In the genomic region with DNA sequence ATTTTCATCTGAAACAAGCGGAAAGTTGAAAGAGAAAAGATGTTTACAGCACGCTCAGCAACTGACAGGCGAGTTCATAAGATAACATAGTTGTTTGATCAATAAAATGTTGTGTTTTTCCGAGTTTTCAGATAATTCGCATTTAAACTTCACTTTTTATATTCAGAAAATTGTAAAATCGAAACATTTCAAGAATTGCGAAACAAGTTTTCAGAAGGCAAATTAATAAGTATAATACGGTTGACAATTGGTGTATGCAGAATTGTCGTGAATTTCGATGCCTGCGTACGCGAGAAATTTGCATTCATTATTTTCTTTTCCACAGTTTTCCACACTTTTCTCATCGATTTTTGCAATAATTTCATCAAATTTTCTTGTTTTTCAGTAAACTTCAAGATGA, we compare ENCODE assay signal across 3 worm cellular contexts.
TF ChIP-seq lines count a peak whose summit lies in the region.

A gene (minus strand): TSS at position 15 of the 400 bp plus-strand sequence.
A gene (plus strand): TSS at position 386 of the 400 bp plus-strand sequence.

TF ChIP-seq in whole organism, L1 larva, 84 proteins besides CTCF, POLR2A, EP300 and RAD21 (continued from another document):
- peak; percentile 38 to 58 for TF ChIP-seq efl-1 (optimal IDR thresholded peaks at IDR 0.05; lab: Kevin White, UChicago)
- peak; percentile 56 to 85 for TF ChIP-seq efl-1 (GFP tag; optimal IDR thresholded peaks at IDR 0.05 in 1 of 2; lab: Kevin White, UChicago)
- peak; percentile 47 for TF ChIP-seq skn-1 (tag; optimal IDR thresholded peaks at IDR 0.05; lab: Kevin White, UChicago)
- TF ChIP-seq C16A3.4 (tag; optimal IDR thresholded peaks at IDR 0.05; lab: Kevin White, UChicago): peak; percentile 16
- TF ChIP-seq blmp-1 (tag; optimal IDR thresholded peaks at IDR 0.05; lab: Kevin White, UChicago): peak; percentile 6
- peak; percentile 81 for TF ChIP-seq F16B12.6 (tag; optimal IDR thresholded peaks at IDR 0.05; lab: Kevin White, UChicago)
- no peak for TF ChIP-seq unc-86 (tag; optimal IDR thresholded peaks at IDR 0.05; lab: Kevin White, UChicago)
- TF ChIP-seq ceh-63 (GFP tag; optimal IDR thresholded peaks at IDR 0.05; lab: Kevin White, UChicago): no peak
- TF ChIP-seq mdl-1 (tag; optimal IDR thresholded peaks at IDR 0.05; lab: Kevin White, UChicago): no peak
- TF ChIP-seq nhr-47 (tag; optimal IDR thresholded peaks at IDR 0.05; lab: Kevin White, UChicago): peak; percentile 32
- TF ChIP-seq unc-98 (GFP tag; IDR thresholded peaks at IDR 0.05; lab: Robert Waterston, UW): no peak
- peak; percentile 44 to 60 for TF ChIP-seq lin-35 (GFP tag; optimal IDR thresholded peaks at IDR 0.05; lab: Kevin White, UChicago)
- peak; percentile 80 to 97 for TF ChIP-seq lsy-2 (tag; optimal IDR thresholded peaks at IDR 0.05; lab: Kevin White, UChicago)
- TF ChIP-seq unc-62 (GFP tag; optimal IDR thresholded peaks at IDR 0.05; lab: Kevin White, UChicago): no peak
- peak; percentile 27 for TF ChIP-seq nhr-71 (tag; optimal IDR thresholded peaks at IDR 0.05; lab: Kevin White, UChicago)
- no peak for TF ChIP-seq irx-1 (tag; optimal IDR thresholded peaks at IDR 0.05; lab: Kevin White, UChicago)
- peak; percentile 22 for TF ChIP-seq lin-14 (GFP tag; optimal IDR thresholded peaks at IDR 0.05; lab: Kevin White, UChicago)
- no peak for TF ChIP-seq egl-13 (tag; optimal IDR thresholded peaks at IDR 0.05; lab: Kevin White, UChicago)
- no peak for TF ChIP-seq ceh-90 (tag; optimal IDR thresholded peaks at IDR 0.05; lab: Kevin White, UChicago)
- TF ChIP-seq egl-27 (tag; optimal IDR thresholded peaks at IDR 0.05; lab: Kevin White, UChicago): no peak
- no peak for TF ChIP-seq lin-15B (tag; optimal IDR thresholded peaks at IDR 0.05; lab: Kevin White, UChicago)
- no peak for TF ChIP-seq nhr-85 (tag; lab: Kevin White, UChicago)
- TF ChIP-seq swsn-7 (tag; optimal IDR thresholded peaks at IDR 0.05; lab: Kevin White, UChicago): no peak
- TF ChIP-seq snu-23 (GFP tag; optimal IDR thresholded peaks at IDR 0.05; lab: Kevin White, UChicago): peak; percentile 45
- no peak for TF ChIP-seq nhr-20 (tag; optimal IDR thresholded peaks at IDR 0.05; lab: Kevin White, UChicago)
- no peak for TF ChIP-seq tlp-1 (tag; optimal IDR thresholded peaks at IDR 0.05; lab: Kevin White, UChicago)
- no peak for TF ChIP-seq ama-1 (optimal IDR thresholded peaks at IDR 0.05; lab: Kevin White, UChicago)
- peak; percentile 32 for TF ChIP-seq zip-4 (GFP tag; optimal IDR thresholded peaks at IDR 0.05; lab: Kevin White, UChicago)

TF ChIP-seq in whole organism, L3 larva, 47 proteins besides CTCF, POLR2A, EP300 and RAD21 (continued from another document):
- TF ChIP-seq ama-1 (optimal IDR thresholded peaks at IDR 0.05; lab: Kevin White, UChicago) (no peak), nfya-1 (tag; optimal IDR thresholded peaks at IDR 0.05; lab: Kevin White, UChicago; ENCODE audit: insufficient read depth) (peak; percentile 72)

TF ChIP-seq in whole organism, L4 larva, 104 proteins besides CTCF, POLR2A, EP300 and RAD21 (continued from another document):
- peak; percentile 26 for TF ChIP-seq mes-2 (tag; optimal IDR thresholded peaks at IDR 0.05; lab: Kevin White, UChicago; ENCODE audit: poor library complexity, severe bottlenecking)
- TF ChIP-seq zfp-3 (GFP tag; conservative IDR thresholded peaks at IDR 0.05; lab: Robert Waterston, UW): no peak
